Worm (Caenorhabditis elegans) whole organism, late embryonic: Measurements from ENCODE around the gene cyp-44A1.
"Not testable (repeated sequence)": the region's sequence is repeated elsewhere in the genome, so short reads cannot be mapped to it uniquely, and the experiment has no call there.

ENCODE experiments used
- C08G9.2 ChIP-seq: sonication (generic microtip); optimal IDR thresholded peaks from 2 replicates; lab custom pipeline; 2016; ENCODE audit warnings: mild to moderate bottlenecking, missing genetic modification characterization, moderate library complexity, missing compliant biosample characterization
- C38D4.7 ChIP-seq: fragments of 200-800 bp; sonication (Bioruptor generic); optimal IDR thresholded peaks from 2 replicates; lab custom pipeline; 2018; ENCODE audit warnings: mild to moderate bottlenecking, missing genetic modification characterization, moderate library complexity, missing compliant biosample characterization
- F13H6.1 ChIP-seq: sonication (generic microtip); optimal IDR thresholded peaks from 2 replicates; lab custom pipeline; 2016; ENCODE audit warnings: missing genetic modification characterization, missing compliant biosample characterization
- K02D7.2 ChIP-seq: sonication (generic microtip); optimal IDR thresholded peaks from 2 replicates; lab custom pipeline; 2017; ENCODE audit warnings: mild to moderate bottlenecking, missing genetic modification characterization, missing compliant biosample characterization
- ahr-1 ChIP-seq: sonication (generic microtip); optimal IDR thresholded peaks from 2 replicates; lab custom pipeline; 2016; ENCODE audit warnings: missing genetic modification characterization, missing compliant biosample characterization
- ceh-19 ChIP-seq: fragments of 200-800 bp; sonication (Bioruptor generic); optimal IDR thresholded peaks from 2 replicates; lab custom pipeline; 2018; ENCODE audit warnings: mild to moderate bottlenecking, missing genetic modification characterization, missing compliant biosample characterization
- ceh-2 ChIP-seq: sonication (generic microtip); optimal IDR thresholded peaks from 2 replicates; lab custom pipeline; 2016; ENCODE audit warnings: missing genotype, missing genetic modification characterization, missing compliant biosample characterization
- ceh-22 ChIP-seq: sonication (generic microtip); optimal IDR thresholded peaks from 2 replicates; lab custom pipeline; 2017; ENCODE audit warnings: missing biosample characterization, missing genetic modification characterization
- ceh-24 ChIP-seq: sonication (generic microtip); optimal IDR thresholded peaks from 2 replicates; lab custom pipeline; 2016; ENCODE audit warnings: mild to moderate bottlenecking, missing genetic modification characterization, missing compliant biosample characterization
- ceh-30 ChIP-seq: fragments of 150-350 bp; optimal IDR thresholded peaks from 2 replicates; lab custom pipeline; 2014; ENCODE audit warnings: missing biosample characterization, missing genetic modification characterization
- ceh-31 ChIP-seq: sonication (generic microtip); optimal IDR thresholded peaks from 2 replicates; lab custom pipeline; 2016; ENCODE audit warnings: missing genetic modification characterization, missing compliant biosample characterization
- ceh-34 ChIP-seq: sonication (generic microtip); optimal IDR thresholded peaks from 2 replicates; lab custom pipeline; 2016; ENCODE audit warnings: mild to moderate bottlenecking, missing genetic modification characterization, missing compliant biosample characterization
- ceh-45 ChIP-seq: fragments of 200-800 bp; sonication (Bioruptor generic); IDR thresholded peaks from 2 replicates; pipeline ENCODE4 v1.3.6; 2022; ENCODE audit warnings: missing genetic modification reagents, missing genetic modification characterization, missing compliant biosample characterization
- ceh-48 ChIP-seq: sonication (generic microtip); optimal IDR thresholded peaks from 2 replicates; lab custom pipeline; 2016; ENCODE audit warnings: missing genetic modification characterization, inconsistent platforms, missing compliant biosample characterization
- ceh-6 ChIP-seq: fragments of 200-800 bp; sonication (Bioruptor generic); optimal IDR thresholded peaks from 2 replicates; lab custom pipeline; 2018; ENCODE audit warnings: mild to moderate bottlenecking, missing genetic modification characterization, missing compliant biosample characterization
- ceh-9 ChIP-seq: sonication (generic microtip); optimal IDR thresholded peaks from 2 replicates; lab custom pipeline; 2016; ENCODE audit warnings: mild to moderate bottlenecking, missing genetic modification characterization, inconsistent platforms, missing compliant biosample characterization
- dve-1 ChIP-seq: sonication (generic microtip); optimal IDR thresholded peaks from 2 replicates; lab custom pipeline; 2017; ENCODE audit warnings: antibody characterized with exemption, mild to moderate bottlenecking, missing genetic modification characterization, missing compliant biosample characterization
- elt-2 ChIP-seq: sonication (generic microtip); optimal IDR thresholded peaks from 2 replicates; lab custom pipeline; 2016; ENCODE audit warnings: missing genetic modification reagents, missing genetic modification characterization, missing compliant biosample characterization
- ets-4 ChIP-seq: sonication (generic microtip); optimal IDR thresholded peaks from 2 replicates; lab custom pipeline; 2016; ENCODE audit warnings: missing genetic modification characterization, missing compliant biosample characterization
- eyg-1 ChIP-seq: sonication (generic microtip); optimal IDR thresholded peaks from 2 replicates; lab custom pipeline; 2016; ENCODE audit warnings: missing genotype, missing genetic modification characterization, missing compliant biosample characterization
- fax-1 ChIP-seq: sonication (generic microtip); optimal IDR thresholded peaks from 2 replicates; lab custom pipeline; 2016; ENCODE audit warnings: missing genotype, missing genetic modification characterization, missing compliant biosample characterization
- fkh-6 ChIP-seq: sonication (generic microtip); optimal IDR thresholded peaks from 2 replicates; lab custom pipeline; 2016; ENCODE audit warnings: missing genetic modification characterization, missing compliant biosample characterization
- hlh-13 ChIP-seq: fragments of 200-800 bp; sonication (Bioruptor generic); optimal IDR thresholded peaks from 2 replicates; lab custom pipeline; 2018; ENCODE audit warnings: mild to moderate bottlenecking, missing genetic modification characterization, missing compliant biosample characterization
- hlh-30 ChIP-seq: sonication (generic microtip); optimal IDR thresholded peaks from 2 replicates; lab custom pipeline; 2017; ENCODE audit warnings: antibody characterized with exemption, missing genetic modification characterization, missing compliant biosample characterization; ENCODE audit not compliant: insufficient read depth
- hlh-6 ChIP-seq: sonication (generic microtip); optimal IDR thresholded peaks from 2 replicates; lab custom pipeline; 2016; ENCODE audit warnings: missing genotype, missing genetic modification characterization, missing compliant biosample characterization
- hlh-8 ChIP-seq: sonication (generic microtip); optimal IDR thresholded peaks from 2 replicates; lab custom pipeline; 2016; ENCODE audit warnings: missing genotype, missing genetic modification characterization, missing compliant biosample characterization
- lin-11 ChIP-seq: fragments of 200-800 bp; sonication (Bioruptor generic); optimal IDR thresholded peaks from 2 replicates; lab custom pipeline; 2018; ENCODE audit warnings: mild to moderate bottlenecking, missing genetic modification characterization, missing compliant biosample characterization
- mec-3 ChIP-seq: sonication (generic microtip); optimal IDR thresholded peaks from 2 replicates; lab custom pipeline; 2016; ENCODE audit warnings: borderline replicate concordance, missing genetic modification characterization, missing compliant biosample characterization
- nfya-1 ChIP-seq: sonication (generic microtip); optimal IDR thresholded peaks from 2 replicates; lab custom pipeline; 2017; ENCODE audit warnings: missing genetic modification characterization, mild to moderate bottlenecking, missing compliant biosample characterization, antibody characterized with exemption, moderate library complexity
- nhr-232 ChIP-seq: sonication (generic microtip); optimal IDR thresholded peaks from 2 replicates; lab custom pipeline; 2016; ENCODE audit warnings: missing genetic modification characterization, missing compliant biosample characterization
- pag-3 ChIP-seq: sonication (generic microtip); optimal IDR thresholded peaks from 2 replicates; lab custom pipeline; 2016; ENCODE audit warnings: missing compliant biosample characterization, missing genetic modification characterization, borderline replicate concordance
- pat-9 ChIP-seq: fragments of 200-800 bp; sonication (Bioruptor generic); optimal IDR thresholded peaks from 2 replicates; lab custom pipeline; 2018; ENCODE audit warnings: mild to moderate bottlenecking, missing genetic modification characterization, moderate library complexity, missing compliant biosample characterization
- pax-1 ChIP-seq: fragments of 150-350 bp; optimal IDR thresholded peaks from 2 replicates; lab custom pipeline; 2014; ENCODE audit warnings: missing biosample characterization, missing genetic modification characterization
- pha-4 ChIP-seq: fragments of 150-350 bp; optimal IDR thresholded peaks from 2 replicates; lab custom pipeline; 2018; ENCODE audit warnings: missing biosample characterization, missing genetic modification reagents, missing genetic modification characterization
- pros-1 ChIP-seq: fragments of 150-350 bp; optimal IDR thresholded peaks from 2 replicates; lab custom pipeline; 2014; ENCODE audit warnings: missing biosample characterization, missing genetic modification reagents, missing genetic modification characterization
- ref-2 ChIP-seq: sonication (generic microtip); optimal IDR thresholded peaks from 2 replicates; lab custom pipeline; 2016; ENCODE audit warnings: missing genetic modification characterization, missing compliant biosample characterization
- rnt-1 ChIP-seq: sonication (generic microtip); optimal IDR thresholded peaks from 2 replicates; lab custom pipeline; 2016; ENCODE audit warnings: missing genetic modification characterization, missing compliant biosample characterization
- sdc-2 ChIP-seq: sonication (generic microtip); optimal IDR thresholded peaks from 2 replicates; lab custom pipeline; 2016; ENCODE audit warnings: missing genotype, missing genetic modification characterization, missing compliant biosample characterization
- sox-2 ChIP-seq: fragments of 200-800 bp; sonication (Bioruptor generic); IDR thresholded peaks from 2 replicates; pipeline ENCODE4 v1.3.6; 2022; ENCODE audit warnings: missing genetic modification reagents, missing genetic modification characterization, missing compliant biosample characterization
- sox-4 ChIP-seq: sonication (generic microtip); optimal IDR thresholded peaks from 2 replicates; lab custom pipeline; 2017; ENCODE audit warnings: mild to moderate bottlenecking, missing genetic modification characterization, inconsistent platforms, missing compliant biosample characterization
- syd-9 ChIP-seq: sonication (generic microtip); optimal IDR thresholded peaks from 2 replicates; lab custom pipeline; 2016; ENCODE audit warnings: mild to moderate bottlenecking, missing genetic modification characterization, moderate library complexity, missing compliant biosample characterization
- tbx-7 ChIP-seq: sonication (generic microtip); optimal IDR thresholded peaks from 2 replicates; lab custom pipeline; 2016; ENCODE audit warnings: missing genotype, missing genetic modification characterization, missing compliant biosample characterization
- unc-3 ChIP-seq, 2 experiments: fragments of 200-800 bp in 1 of 2; sonication (Bioruptor generic) in 1 of 2; sonication (generic microtip) in 1 of 2; conservative IDR thresholded peaks in 1 of 2; optimal IDR thresholded peaks in 1 of 2; 2 replicates each; pipeline versions ENCODE4 v1.3.6 to Lab custom; 2016 to 2022; ENCODE audit warnings: missing compliant biosample characterization in 2 of 2, missing genetic modification characterization in 2 of 2, missing genetic modification reagents in 1 of 2
- unc-42 ChIP-seq: sonication (generic microtip); optimal IDR thresholded peaks from 2 replicates; lab custom pipeline; 2016; ENCODE audit warnings: missing genotype, missing genetic modification characterization, missing compliant biosample characterization
- zip-5 ChIP-seq: sonication (generic microtip); optimal IDR thresholded peaks from 2 replicates; lab custom pipeline; 2016; ENCODE audit warnings: missing genetic modification characterization, missing compliant biosample characterization

Gene cyp-44A1

ce11 chrII:5540113-5540512, 36.3 kb downstream of the cyp-44A1 start, which contains the start of gene hlh-27:
Gene hlh-27 (minus strand): TSS chrII:5540213.
- TF ChIP-seq pax-1, ahr-1, ceh-31 (tag; lab: Kevin White, UChicago): not testable (repeated sequence)

- TF ChIP-seq ref-2 (no peak), pros-1 (tag; lab: Kevin White, UChicago) (no peak), C38D4.7 (no peak), ceh-24 (no peak), ceh-31 (tag; lab: Kevin White, UChicago) (no peak), syd-9 (tag; lab: Kevin White, UChicago) (no peak), pat-9 (no peak), hlh-30 (no peak), ceh-2 (tag; lab: Kevin White, UChicago) (no peak)
Measured at ce11 chrII:5541685-5542084, 37.8 kb downstream of the cyp-44A1 start, which contains the start of gene C17C3.24. Gene C17C3.24 (minus strand): TSS chrII:5541785.

ce11 chrII:5543476-5544144, 39.8 kb downstream of the cyp-44A1 start:
- TF ChIP-seq tbx-7 (peak; percentile 29), ceh-19 (GFP tag; lab: Kevin White, UChicago) (peak; percentile 89), dve-1 (peak; percentile 93), fax-1 (tag; lab: Kevin White, UChicago) (peak; percentile 68), ceh-24 (peak; percentile 23), pros-1 (tag; lab: Kevin White, UChicago) (peak; percentile 97), ets-4 (tag; lab: Kevin White, UChicago) (peak; percentile 63), ceh-22 (peak; percentile 18), pax-1 (tag; lab: Kevin White, UChicago) (peak; percentile 59), ceh-48 (tag; lab: Kevin White, UChicago) (peak; percentile 18), ceh-45 (GFP tag; lab: Robert Waterston, UW) (no peak), ceh-30 (tag; lab: Kevin White, UChicago) (peak; percentile 29), nhr-232 (tag; lab: Kevin White, UChicago) (peak; percentile 60), pat-9 (peak; percentile 79), eyg-1 (peak; percentile 51), rnt-1 (tag; lab: Kevin White, UChicago) (peak; percentile 78), C08G9.2 (tag; lab: Kevin White, UChicago) (peak; percentile 49), elt-2 (peak; percentile 97), ceh-34 (tag; lab: Kevin White, UChicago) (peak; percentile 91), ref-2 (peak; percentile 82), mec-3 (tag; lab: Kevin White, UChicago) (no peak), pag-3 (tag; lab: Kevin White, UChicago) (no peak), sox-4 (tag; lab: Kevin White, UChicago) (peak; percentile 68), ceh-6 (GFP tag; lab: Kevin White, UChicago) (peak; percentile 65), unc-42 (tag; lab: Kevin White, UChicago) (peak; percentile 98), hlh-30 (peak; percentile 3), hlh-13 (GFP tag; lab: Kevin White, UChicago) (peak; percentile 64), zip-5 (tag; lab: Kevin White, UChicago) (peak; percentile 31), hlh-6 (tag; lab: Kevin White, UChicago) (peak; percentile 48), nfya-1 (peak; percentile 89), sox-2 (peak; percentile 57), pha-4 (tag; lab: Kevin White, UChicago) (no peak), syd-9 (tag; lab: Kevin White, UChicago) (peak; percentile 65), fkh-6 (tag; lab: Kevin White, UChicago) (peak; percentile 82), sdc-2 (tag; lab: Kevin White, UChicago) (peak; percentile 36), lin-11 (tag; lab: Kevin White, UChicago) (peak; percentile 68), F13H6.1 (tag; lab: Kevin White, UChicago) (peak; percentile 44), K02D7.2 (tag; lab: Kevin White, UChicago) (peak; percentile 71), unc-3 (GFP tag; conservative IDR thresholded peaks at IDR 0.05; lab: Robert Waterston, UW) (peak; percentile 59), unc-3 (tag; optimal IDR thresholded peaks at IDR 0.05; lab: Kevin White, UChicago) (peak; percentile 55), hlh-8 (tag; lab: Kevin White, UChicago) (peak; percentile 72), ceh-9 (tag; lab: Kevin White, UChicago) (no peak)
